Fruit fly (Drosophila melanogaster) whole organism, embryonic: ENCODE results near the gene Girdin.

Experiments
- Aef1 ChIP-seq: fragments of 200-800 bp; sonication (Bioruptor generic); IDR thresholded peaks from 3 replicates; pipeline ENCODE4 v1.3.6; 2022; ENCODE audit warnings: missing biosample characterization, missing genetic modification characterization
- Blimp-1 ChIP-seq: fragments of 200-800 bp; sonication (Bioruptor generic); optimal IDR thresholded peaks from 3 replicates; lab custom pipeline; 2018; ENCODE audit warnings: missing biosample characterization, missing genetic modification characterization, mild to moderate bottlenecking, moderate library complexity, missing genetic modification reagents
- CG11247 ChIP-seq: fragments of 200-800 bp; sonication (Bioruptor generic); IDR thresholded peaks from 2 replicates; pipeline ENCODE4 v1.3.6; 2022; ENCODE audit warnings: missing biosample characterization, missing genetic modification characterization
- CG12744 ChIP-seq: fragments of 200-800 bp; sonication (Bioruptor generic); optimal IDR thresholded peaks from 2 replicates; lab custom pipeline; 2016; ENCODE audit warnings: missing biosample characterization, missing genetic modification characterization
- CG13296 ChIP-seq: fragments of 200-800 bp; sonication (Bioruptor generic); optimal IDR thresholded peaks from 3 replicates; lab custom pipeline; 2018; ENCODE audit warnings: missing biosample characterization, mild to moderate bottlenecking, missing genetic modification characterization
- CG14860 ChIP-seq: fragments of 200-800 bp; sonication (Bioruptor generic); IDR thresholded peaks from 3 replicates; pipeline ENCODE4 v1.3.6; 2022; ENCODE audit warnings: missing biosample characterization, missing genetic modification characterization; ENCODE audit not compliant: partially characterized antibody
- CG15479 ChIP-seq: fragments of 200-800 bp; sonication (Bioruptor generic); optimal IDR thresholded peaks from 3 replicates; lab custom pipeline; 2019; ENCODE audit warnings: missing biosample characterization, mild to moderate bottlenecking, missing genetic modification characterization, moderate library complexity
- CG1603 ChIP-seq: fragments of 200-800 bp; sonication (Bioruptor generic); optimal IDR thresholded peaks from 2 replicates; lab custom pipeline; 2019; ENCODE audit warnings: missing biosample characterization, mild to moderate bottlenecking, missing genetic modification characterization, moderate library complexity
- CG18764 ChIP-seq: fragments of 200-800 bp; sonication (Bioruptor generic); optimal IDR thresholded peaks from 3 replicates; lab custom pipeline; 2016; ENCODE audit warnings: missing biosample characterization, missing genetic modification characterization
- CG2202 ChIP-seq: fragments of 200-800 bp; sonication (Bioruptor generic); optimal IDR thresholded peaks from 2 replicates; lab custom pipeline; 2018; ENCODE audit warnings: missing biosample characterization, mild to moderate bottlenecking, missing genetic modification characterization
- CG2678 ChIP-seq: fragments of 200-800 bp; sonication (Bioruptor generic); optimal IDR thresholded peaks from 3 replicates; lab custom pipeline; 2019; ENCODE audit warnings: missing biosample characterization, mild to moderate bottlenecking, missing genetic modification characterization, moderate library complexity
- CG31441 ChIP-seq: fragments of 200-800 bp; sonication (Bioruptor generic); IDR thresholded peaks from 2 replicates; pipeline ENCODE4 v1.3.6; 2022; ENCODE audit warnings: missing biosample characterization, missing genetic modification characterization
- CG32532 ChIP-seq: fragments of 200-800 bp; sonication (Bioruptor generic); IDR thresholded peaks from 2 replicates; pipeline ENCODE4 v1.3.6; 2022; ENCODE audit warnings: missing biosample characterization, missing genetic modification characterization
- CG33213 ChIP-seq: fragments of 200-800 bp; sonication (Bioruptor generic); optimal IDR thresholded peaks from 3 replicates; lab custom pipeline; 2016; ENCODE audit warnings: missing biosample characterization, missing genetic modification characterization
- CG5180 ChIP-seq: fragments of 200-800 bp; sonication (Bioruptor generic); optimal IDR thresholded peaks from 3 replicates; lab custom pipeline; 2017; ENCODE audit warnings: missing biosample characterization, missing genetic modification characterization, mild to moderate bottlenecking, moderate library complexity, missing genetic modification reagents
- CG6254 ChIP-seq: fragments of 200-800 bp; sonication (Bioruptor generic); optimal IDR thresholded peaks from 3 replicates; lab custom pipeline; 2017; ENCODE audit warnings: mild to moderate bottlenecking, missing biosample characterization, missing genetic modification reagents, missing genetic modification characterization
- CG7357 ChIP-seq: fragments of 200-800 bp; sonication (Bioruptor generic); IDR thresholded peaks from 3 replicates; pipeline ENCODE4 v1.3.6; 2022; ENCODE audit warnings: missing biosample characterization, missing genetic modification characterization
- CG8281 ChIP-seq: fragments of 200-800 bp; sonication (Bioruptor generic); optimal IDR thresholded peaks from 2 replicates; lab custom pipeline; 2018; ENCODE audit warnings: missing biosample characterization, mild to moderate bottlenecking, missing genetic modification characterization, moderate library complexity
- CG8765 ChIP-seq: fragments of 200-800 bp; sonication (Bioruptor generic); IDR thresholded peaks from 2 replicates; pipeline ENCODE4 v1.3.6; 2022; ENCODE audit warnings: missing biosample characterization, missing genetic modification characterization
- CG9727 ChIP-seq: fragments of 200-800 bp; sonication (Bioruptor generic); optimal IDR thresholded peaks from 3 replicates; lab custom pipeline; 2017; ENCODE audit warnings: missing biosample characterization, mild to moderate bottlenecking, missing genetic modification characterization
- CkIIα-i1 ChIP-seq: fragments of 200-800 bp; sonication (Bioruptor generic); IDR thresholded peaks from 2 replicates; pipeline ENCODE4 v1.3.6; 2022; ENCODE audit warnings: missing biosample characterization, missing genetic modification characterization
- CoRest ChIP-seq: fragments of 200-800 bp; sonication (Bioruptor generic); optimal IDR thresholded peaks from 3 replicates; lab custom pipeline; 2018; ENCODE audit warnings: missing biosample characterization, mild to moderate bottlenecking, missing genetic modification characterization, moderate library complexity
- Dek ChIP-seq: fragments of 200-800 bp; sonication (Bioruptor generic); optimal IDR thresholded peaks from 3 replicates; lab custom pipeline; 2019; ENCODE audit warnings: missing biosample characterization, mild to moderate bottlenecking, missing genetic modification characterization, moderate library complexity
- Doc2 ChIP-seq: fragments of 200-800 bp; sonication (Bioruptor generic); IDR thresholded peaks from 2 replicates; pipeline ENCODE4 v1.3.6; 2022; ENCODE audit warnings: missing biosample characterization, missing genetic modification characterization
- Dp ChIP-seq: fragments of 200-800 bp; sonication (Bioruptor generic); optimal IDR thresholded peaks from 2 replicates; lab custom pipeline; 2018; ENCODE audit warnings: missing biosample characterization, mild to moderate bottlenecking, missing genetic modification characterization, moderate library complexity
- E2f2 ChIP-seq: fragments of 200-800 bp; sonication (Bioruptor generic); IDR thresholded peaks from 2 replicates; pipeline ENCODE4 v1.3.6; 2022; ENCODE audit warnings: missing biosample characterization, missing genetic modification characterization
- H2.0 ChIP-seq: fragments of 200-800 bp; sonication (Bioruptor generic); IDR thresholded peaks from 2 replicates; pipeline ENCODE4 v1.3.6; 2022; ENCODE audit warnings: missing biosample characterization, missing genetic modification characterization
- Hr3 ChIP-seq: fragments of 200-800 bp; sonication (Bioruptor generic); optimal IDR thresholded peaks from 3 replicates; lab custom pipeline; 2016; ENCODE audit warnings: missing biosample characterization, missing genetic modification characterization
- Nf-YB ChIP-seq: fragments of 200-800 bp; sonication (Bioruptor generic); optimal IDR thresholded peaks from 3 replicates; lab custom pipeline; 2019; ENCODE audit warnings: missing biosample characterization, mild to moderate bottlenecking, missing genetic modification characterization, moderate library complexity
- Six4 ChIP-seq: fragments of 200-800 bp; sonication (Bioruptor generic); optimal IDR thresholded peaks from 2 replicates; lab custom pipeline; 2016; ENCODE audit warnings: missing biosample characterization, missing genetic modification characterization
- TFAM ChIP-seq: fragments of 200-800 bp; sonication (Bioruptor generic); optimal IDR thresholded peaks from 2 replicates; lab custom pipeline; 2017; ENCODE audit warnings: missing biosample characterization, missing genetic modification characterization, inconsistent platforms
- Vsx1 ChIP-seq: fragments of 200-800 bp; sonication (Bioruptor generic); optimal IDR thresholded peaks from 2 replicates; lab custom pipeline; 2017; ENCODE audit warnings: missing biosample characterization, mild to moderate bottlenecking, missing genetic modification characterization, missing genetic modification reagents
- ato ChIP-seq: fragments of 200-800 bp; sonication (Bioruptor generic); IDR thresholded peaks from 2 replicates; pipeline ENCODE4 v1.3.6; 2022; ENCODE audit warnings: missing biosample characterization, missing genetic modification characterization; ENCODE audit not compliant: partially characterized antibody
- bowl ChIP-seq: fragments of 200-800 bp; sonication (Bioruptor generic); IDR thresholded peaks from 2 replicates; pipeline ENCODE4 v1.3.6; 2022; ENCODE audit warnings: missing biosample characterization, missing genetic modification characterization
- dan ChIP-seq: fragments of 200-800 bp; sonication (Bioruptor generic); IDR thresholded peaks from 2 replicates; pipeline ENCODE4 v1.3.6; 2022; ENCODE audit warnings: missing biosample characterization, missing genetic modification characterization
- dmrt11E ChIP-seq: fragments of 200-800 bp; sonication (Bioruptor generic); optimal IDR thresholded peaks from 3 replicates; lab custom pipeline; 2018; ENCODE audit warnings: missing biosample characterization, mild to moderate bottlenecking, missing genetic modification characterization, moderate library complexity
- dmrt99B ChIP-seq: fragments of 200-800 bp; sonication (Bioruptor generic); optimal IDR thresholded peaks from 2 replicates; lab custom pipeline; 2018; ENCODE audit warnings: missing biosample characterization, mild to moderate bottlenecking, missing genetic modification characterization, moderate library complexity
- gt ChIP-seq: fragments of 200-800 bp; sonication (Bioruptor generic); IDR thresholded peaks from 2 replicates; pipeline ENCODE4 v1.3.6; 2022; ENCODE audit warnings: missing biosample characterization, missing genetic modification characterization
- lbe ChIP-seq: fragments of 200-800 bp; sonication (Bioruptor generic); optimal IDR thresholded peaks from 2 replicates; lab custom pipeline; 2016; ENCODE audit warnings: missing biosample characterization, mild to moderate bottlenecking, missing genetic modification characterization
- lmd ChIP-seq: fragments of 200-800 bp; sonication (Bioruptor generic); IDR thresholded peaks from 2 replicates; pipeline ENCODE4 v1.3.6; 2022; ENCODE audit warnings: missing biosample characterization, missing genetic modification characterization
- nerfin-1 ChIP-seq: fragments of 200-800 bp; sonication (Bioruptor generic); optimal IDR thresholded peaks from 3 replicates; lab custom pipeline; 2019; ENCODE audit warnings: missing biosample characterization, mild to moderate bottlenecking, missing genetic modification characterization, moderate library complexity
- pita ChIP-seq: fragments of 200-800 bp; sonication (Bioruptor generic); optimal IDR thresholded peaks from 2 replicates; lab custom pipeline; 2017; ENCODE audit warnings: missing biosample characterization, mild to moderate bottlenecking, missing genetic modification characterization
- schlank ChIP-seq: fragments of 200-800 bp; sonication (Bioruptor generic); optimal IDR thresholded peaks from 2 replicates; lab custom pipeline; 2018; ENCODE audit warnings: missing biosample characterization, mild to moderate bottlenecking, missing genetic modification characterization
- sens-2 ChIP-seq: fragments of 200-800 bp; sonication (Bioruptor generic); IDR thresholded peaks from 2 replicates; pipeline ENCODE4 v1.3.6; 2022; ENCODE audit warnings: missing biosample characterization, missing genetic modification characterization
- tin ChIP-seq: fragments of 200-800 bp; sonication (Bioruptor generic); optimal IDR thresholded peaks from 3 replicates; lab custom pipeline; 2016; ENCODE audit warnings: missing biosample characterization, missing genetic modification characterization
- vnd ChIP-seq: fragments of 200-800 bp; sonication (Bioruptor generic); IDR thresholded peaks from 3 replicates; pipeline ENCODE4 v1.3.6; 2022; ENCODE audit warnings: missing biosample characterization, missing genetic modification characterization; ENCODE audit not compliant: partially characterized antibody
- wdn ChIP-seq: fragments of 200-800 bp; sonication (Bioruptor generic); IDR thresholded peaks from 2 replicates; pipeline ENCODE4 v1.3.6; 2022; ENCODE audit warnings: missing biosample characterization, missing genetic modification characterization
- wek ChIP-seq: fragments of 200-800 bp; sonication (Bioruptor generic); optimal IDR thresholded peaks from 3 replicates; lab custom pipeline; 2018; ENCODE audit warnings: missing biosample characterization, mild to moderate bottlenecking, missing genetic modification characterization, moderate library complexity
- zf30C ChIP-seq: fragments of 200-800 bp; sonication (Bioruptor generic); optimal IDR thresholded peaks from 3 replicates; lab custom pipeline; 2018; ENCODE audit warnings: missing biosample characterization, mild to moderate bottlenecking, missing genetic modification characterization
- zfh2 ChIP-seq: fragments of 200-800 bp; sonication (Bioruptor generic); optimal IDR thresholded peaks from 2 replicates; lab custom pipeline; 2016; ENCODE audit warnings: missing biosample characterization, missing genetic modification characterization

Gene Girdin

dm6 chr3L:3178530-3179096 is at the start of gene Girdin, which contains the start of gene MnM (continued):
- TF ChIP-seq Doc2 (GFP tag; lab: Robert Waterston, UW) (no peak), CG11247 (GFP tag; lab: Robert Waterston, UW) (peak; percentile 34; the same call in 1 of the 2 replicates), CoRest (tag; lab: Kevin White, UChicago) (peak; percentile 81), CG18764 (GFP tag; lab: Kevin White, UChicago) (peak; percentile 32), Blimp-1 (GFP tag; lab: Kevin White, UChicago) (no peak), CG9727 (GFP tag; lab: Kevin White, UChicago) (peak; percentile 46), zf30C (GFP tag; lab: Kevin White, UChicago) (no peak), Six4 (peak; percentile 19), Aef1 (GFP tag; lab: Robert Waterston, UW) (0 out of 3 replicates have a peak, but pooled peaks have one; percentile 21), CG33213 (GFP tag; lab: Kevin White, UChicago) (peak; percentile 64), pita (GFP tag; lab: Kevin White, UChicago) (no peak), CG8765 (no peak), E2f2 (peak; percentile 84), lbe (GFP tag; lab: Kevin White, UChicago) (no peak), CG13296 (GFP tag; lab: Kevin White, UChicago) (no peak), CG32532 (peak; percentile 53; the same call in 1 of the 2 replicates), lmd (GFP tag; lab: Robert Waterston, UW) (peak; percentile 56), dmrt99B (tag; lab: Kevin White, UChicago) (no peak), H2.0 (GFP tag; lab: Robert Waterston, UW) (0 out of 2 replicates have a peak, but pooled peaks have one; percentile 8), CG2202 (no peak), CG2678 (tag; lab: Kevin White, UChicago) (no peak), gt (no peak), schlank (tag; lab: Kevin White, UChicago) (no peak), wdn (no peak), CG7357 (GFP tag; lab: Robert Waterston, UW) (no peak), nerfin-1 (tag; lab: Kevin White, UChicago) (peak; percentile 6), CG15479 (no peak), TFAM (no peak), Hr3 (GFP tag; lab: Kevin White, UChicago) (peak; percentile 86), Nf-YB (GFP tag; lab: Kevin White, UChicago) (no peak), dan (no peak), tin (GFP tag; lab: Kevin White, UChicago) (peak; percentile 69), CG12744 (GFP tag; lab: Kevin White, UChicago) (peak; percentile 25), CG31441 (no peak), wek (no peak), CG6254 (no peak), bowl (GFP tag; lab: Robert Waterston, UW) (no peak), CG14860 (peak; percentile 80), dmrt11E (tag; lab: Kevin White, UChicago) (peak; percentile 38), sens-2 (GFP tag; lab: Robert Waterston, UW) (no peak), Dek (tag; lab: Kevin White, UChicago) (peak; percentile 29), zfh2 (GFP tag; lab: Kevin White, UChicago) (peak; percentile 91), Dp (GFP tag; lab: Kevin White, UChicago) (peak; percentile 84), CG8281 (no peak), CkIIα-i1 (GFP tag; lab: Robert Waterston, UW) (no peak), Vsx1 (GFP tag; lab: Kevin White, UChicago) (no peak), CG1603 (tag; lab: Kevin White, UChicago) (no peak), vnd (GFP tag; lab: Robert Waterston, UW) (peak; percentile 86), CG5180 (GFP tag; lab: Kevin White, UChicago) (no peak), ato (GFP tag; lab: Robert Waterston, UW) (peak; percentile 64; the same call in 1 of the 2 replicates)
